Fruit fly (Drosophila melanogaster) whole organism, adult: Measurements from ENCODE around the gene Crz.

Experiments used
- CG12768 ChIP-seq: fragments of 200-800 bp; sonication (Bioruptor generic); optimal IDR thresholded peaks from 2 replicates; lab custom pipeline; 2017; ENCODE audit warnings: missing biosample characterization, missing genetic modification characterization, mild to moderate bottlenecking, moderate library complexity, missing genetic modification reagents
- CG14711 ChIP-seq: fragments of 200-800 bp; sonication (Bioruptor generic); optimal IDR thresholded peaks from 2 replicates; lab custom pipeline; 2018; ENCODE audit warnings: missing biosample characterization, mild to moderate bottlenecking, missing genetic modification characterization, moderate library complexity
- CG1620 ChIP-seq: fragments of 200-800 bp; sonication (Bioruptor generic); optimal IDR thresholded peaks from 2 replicates; lab custom pipeline; 2016; ENCODE audit warnings: missing biosample characterization, missing genetic modification characterization
- CG7045 ChIP-seq: fragments of 200-800 bp; sonication (Bioruptor generic); optimal IDR thresholded peaks from 2 replicates; lab custom pipeline; 2017; ENCODE audit warnings: missing biosample characterization, mild to moderate bottlenecking, missing genetic modification characterization
- Clk ChIP-seq: fragments of 200-800 bp; sonication (Bioruptor generic); optimal IDR thresholded peaks from 2 replicates; lab custom pipeline; 2017; ENCODE audit warnings: missing biosample characterization, missing genetic modification characterization
- Mnt ChIP-seq: fragments of 200-800 bp; sonication (Bioruptor generic); optimal IDR thresholded peaks from 2 replicates; lab custom pipeline; 2016; ENCODE audit warnings: missing biosample characterization, mild to moderate bottlenecking, missing genetic modification characterization
- cic ChIP-seq: fragments of 200-800 bp; sonication (Bioruptor generic); optimal IDR thresholded peaks from 2 replicates; lab custom pipeline; 2017; ENCODE audit warnings: missing biosample characterization, mild to moderate bottlenecking, missing genetic modification characterization, moderate library complexity
- cnc ChIP-seq, 2 experiments: fragments of >200 bp; optimal IDR thresholded peaks; 2 replicates each; lab custom pipeline; 2017
- ovo ChIP-seq: fragments of 200-800 bp; sonication (Bioruptor generic); optimal IDR thresholded peaks from 2 replicates; lab custom pipeline; 2016; ENCODE audit warnings: missing biosample characterization, missing genetic modification characterization

DNA sequence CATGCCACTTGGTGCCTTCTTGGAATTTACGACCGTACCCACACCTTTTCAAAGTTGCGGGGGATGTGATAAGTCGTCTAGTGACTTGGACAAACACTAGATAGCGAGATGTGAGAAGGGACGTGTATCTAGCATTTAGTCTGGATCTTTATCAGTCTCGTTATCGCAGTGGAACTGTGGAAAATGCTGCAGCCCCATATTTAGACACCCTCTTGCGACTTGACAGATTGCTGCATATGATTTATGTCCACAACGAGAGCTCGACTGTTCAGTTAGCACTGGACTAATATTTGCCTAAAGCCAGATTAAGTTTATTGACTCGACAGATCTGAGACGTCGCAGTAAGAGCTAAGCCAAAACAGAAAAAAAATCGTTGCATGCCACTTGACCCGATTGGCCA, 14.8 kb upstream of the Crz start:
- no peak for TF ChIP-seq cnc (optimal IDR thresholded peaks at IDR 0.05; lab: Kevin White, UChicago)
- peak; percentile 45 for TF ChIP-seq CG12768 (GFP tag; lab: Kevin White, UChicago)
- no peak for TF ChIP-seq Mnt (GFP tag; lab: Kevin White, UChicago)
- TF ChIP-seq ovo (GFP tag; lab: Kevin White, UChicago): no peak
- TF ChIP-seq cic: peak; percentile 56
- no peak for TF ChIP-seq CG1620
- TF ChIP-seq CG14711: peak; percentile 7
- TF ChIP-seq CG7045 (GFP tag; lab: Kevin White, UChicago): peak; percentile 28
- TF ChIP-seq Clk (GFP tag; lab: Kevin White, UChicago): no peak
